Worm (Caenorhabditis elegans) whole organism, young adult: ENCODE measurements around the gene ntl-9.

Experiments used
- B0019.2 ChIP-seq: fragments of 200-800 bp; sonication (Bioruptor generic); conservative IDR thresholded peaks from 2 replicates; pipeline ENCODE4 v1.3.6; 2022; ENCODE audit warnings: missing genetic modification reagents, missing genetic modification characterization, missing compliant biosample characterization
- C17E4.6 ChIP-seq: fragments of 200-800 bp; sonication (Bioruptor generic); IDR thresholded peaks from 2 replicates; pipeline ENCODE4 v1.3.6; 2022; ENCODE audit warnings: missing genetic modification reagents, missing genetic modification characterization, missing compliant biosample characterization
- D2030.7 ChIP-seq: fragments of 200-800 bp; sonication (Bioruptor generic); IDR thresholded peaks from 2 replicates; pipeline ENCODE4 v1.3.6; 2022; ENCODE audit warnings: missing genetic modification reagents, missing genetic modification characterization, missing compliant biosample characterization
- F10E7.11 ChIP-seq: sonication (generic microtip); optimal IDR thresholded peaks from 2 replicates; lab custom pipeline; 2017; ENCODE audit warnings: mild to moderate bottlenecking, missing genetic modification characterization, moderate library complexity, missing compliant biosample characterization
- F33H1.4 ChIP-seq: fragments of 200-800 bp; sonication (Bioruptor generic); IDR thresholded peaks from 2 replicates; pipeline ENCODE4 v1.3.6; 2022; ENCODE audit warnings: missing genetic modification reagents, missing genetic modification characterization, missing compliant biosample characterization
- F37B4.10 ChIP-seq: fragments of 200-800 bp; sonication (Bioruptor generic); IDR thresholded peaks from 2 replicates; pipeline ENCODE4 v1.3.6; 2022; ENCODE audit warnings: missing genetic modification characterization, missing compliant biosample characterization
- F39B2.1 ChIP-seq: fragments of 200-800 bp; sonication (Bioruptor generic); IDR thresholded peaks from 2 replicates; pipeline ENCODE4 v1.3.6; 2022; ENCODE audit warnings: missing genetic modification reagents, missing genetic modification characterization, missing compliant biosample characterization
- F49E8.2 ChIP-seq: sonication (generic microtip); optimal IDR thresholded peaks from 3 replicates; lab custom pipeline; 2017; ENCODE audit warnings: missing genetic modification characterization, mild to moderate bottlenecking, missing compliant biosample characterization, antibody characterized with exemption, moderate library complexity; ENCODE audit not compliant: insufficient read depth
- F52B5.7 ChIP-seq: sonication (generic microtip); optimal IDR thresholded peaks from 2 replicates; lab custom pipeline; 2016; ENCODE audit warnings: mild to moderate bottlenecking, missing genetic modification characterization, missing compliant biosample characterization
- K12H6.12 ChIP-seq: fragments of 200-800 bp; sonication (Bioruptor generic); optimal IDR thresholded peaks from 2 replicates; lab custom pipeline; 2018; ENCODE audit warnings: mild to moderate bottlenecking, missing genetic modification characterization, missing compliant biosample characterization
- T26A5.8 ChIP-seq: sonication (generic microtip); optimal IDR thresholded peaks from 2 replicates; lab custom pipeline; 2016; ENCODE audit warnings: missing genetic modification characterization, missing compliant biosample characterization
- ZK185.1 ChIP-seq: sonication (generic microtip); optimal IDR thresholded peaks from 2 replicates; lab custom pipeline; 2016; ENCODE audit warnings: mild to moderate bottlenecking, missing genetic modification characterization, missing compliant biosample characterization; ENCODE audit not compliant: poor library complexity, severe bottlenecking
- ama-1 ChIP-seq, 3 experiments: fragments of 150-350 bp in 1 of 3; sonication (generic microtip) in 2 of 3; optimal IDR thresholded peaks; 2 replicates each; lab custom pipeline; 2014 to 2018; ENCODE audit warnings: missing biosample characterization in 2 of 3, missing genetic modification characterization in 2 of 3, missing genetic modification reagents in 2 of 3
- athp-1 ChIP-seq: sonication (generic microtip); optimal IDR thresholded peaks from 2 replicates; lab custom pipeline; 2017; ENCODE audit warnings: mild to moderate bottlenecking, missing genetic modification characterization, missing compliant biosample characterization
- attf-6 ChIP-seq: fragments of 200-800 bp; sonication (Bioruptor generic); IDR thresholded peaks from 2 replicates; pipeline ENCODE4 v1.3.6; 2022; ENCODE audit warnings: missing genetic modification reagents, missing genetic modification characterization, missing compliant biosample characterization
- cebp-1 ChIP-seq, 2 experiments: fragments of 200-800 bp in 1 of 2; sonication (Bioruptor generic) in 1 of 2; sonication (generic microtip) in 1 of 2; IDR thresholded peaks in 1 of 2; optimal IDR thresholded peaks in 1 of 2; 2 replicates each; pipeline versions ENCODE4 v1.3.6 to Lab custom; 2017 to 2022; ENCODE audit warnings: missing compliant biosample characterization in 2 of 2, missing genetic modification characterization in 2 of 2, mild to moderate bottlenecking in 1 of 2, missing genetic modification reagents in 1 of 2, moderate library complexity in 1 of 2
- ceh-100 ChIP-seq: fragments of 200-800 bp; sonication (Bioruptor generic); IDR thresholded peaks from 2 replicates; pipeline ENCODE4 v1.3.6; 2022; ENCODE audit warnings: missing genetic modification reagents, missing genetic modification characterization, missing compliant biosample characterization
- ceh-27 ChIP-seq: fragments of 200-800 bp; sonication (Bioruptor generic); optimal IDR thresholded peaks from 2 replicates; lab custom pipeline; 2018; ENCODE audit warnings: mild to moderate bottlenecking, missing genetic modification characterization, moderate library complexity, missing compliant biosample characterization
- chd-7 ChIP-seq: sonication (generic microtip); optimal IDR thresholded peaks from 2 replicates; lab custom pipeline; 2016; ENCODE audit warnings: mild to moderate bottlenecking, missing genetic modification characterization, moderate library complexity, missing compliant biosample characterization
- die-1 ChIP-seq: sonication (generic microtip); optimal IDR thresholded peaks from 2 replicates; lab custom pipeline; 2016; ENCODE audit warnings: missing genotype, mild to moderate bottlenecking, missing genetic modification characterization, missing compliant biosample characterization
- efl-1 ChIP-seq: fragments of 150-350 bp; optimal IDR thresholded peaks from 2 replicates; lab custom pipeline; 2014; ENCODE audit warnings: missing biosample characterization, missing genetic modification reagents, missing genetic modification characterization
- egl-44 ChIP-seq: fragments of 200-800 bp; sonication (Bioruptor generic); IDR thresholded peaks from 2 replicates; pipeline ENCODE4 v1.3.6; 2022; ENCODE audit warnings: missing genetic modification reagents, missing genetic modification characterization, missing compliant biosample characterization
- him-1 ChIP-seq: sonication (generic microtip); optimal IDR thresholded peaks from 2 replicates; lab custom pipeline; 2016; ENCODE audit warnings: missing genotype, missing genetic modification reagents, missing genetic modification characterization, missing compliant biosample characterization
- hlh-26 ChIP-seq: fragments of 200-800 bp; sonication (Bioruptor generic); conservative IDR thresholded peaks from 2 replicates; pipeline ENCODE4 v1.3.6; 2022; ENCODE audit warnings: missing genetic modification reagents, missing genetic modification characterization, missing compliant biosample characterization
- hmg-1.2 ChIP-seq: fragments of 200-800 bp; sonication (Bioruptor generic); IDR thresholded peaks from 2 replicates; pipeline ENCODE4 v1.3.6; 2022; ENCODE audit warnings: missing genetic modification reagents, missing genetic modification characterization, missing compliant biosample characterization
- hmg-20 ChIP-seq: fragments of 200-800 bp; sonication (Bioruptor generic); IDR thresholded peaks from 2 replicates; pipeline ENCODE4 v1.3.6; 2022; ENCODE audit warnings: missing genetic modification reagents, missing genetic modification characterization, missing compliant biosample characterization
- hsf-1 ChIP-seq: fragments of 200-800 bp; sonication (Bioruptor generic); IDR thresholded peaks from 2 replicates; pipeline ENCODE4 v1.3.6; 2022; ENCODE audit warnings: missing genetic modification reagents, missing genetic modification characterization, missing compliant biosample characterization
- let-526 ChIP-seq: fragments of 200-800 bp; sonication (Bioruptor generic); IDR thresholded peaks from 2 replicates; pipeline ENCODE4 v1.3.6; 2022; ENCODE audit warnings: missing genetic modification reagents, missing genetic modification characterization, missing compliant biosample characterization
- lin-26 ChIP-seq: fragments of 200-800 bp; sonication (Bioruptor generic); IDR thresholded peaks from 2 replicates; pipeline ENCODE4 v1.3.6; 2022; ENCODE audit warnings: missing genetic modification reagents, missing genetic modification characterization, missing compliant biosample characterization
- lin-54 ChIP-seq: fragments of 200-800 bp; sonication (Bioruptor generic); optimal IDR thresholded peaks from 2 replicates; lab custom pipeline; 2018; ENCODE audit warnings: mild to moderate bottlenecking, missing genetic modification characterization, missing compliant biosample characterization
- lsl-1 ChIP-seq: fragments of 200-800 bp; sonication (Bioruptor generic); optimal IDR thresholded peaks from 2 replicates; lab custom pipeline; 2018; ENCODE audit warnings: mild to moderate bottlenecking, missing genetic modification characterization, moderate library complexity, missing compliant biosample characterization
- madf-10 ChIP-seq: sonication (generic microtip); optimal IDR thresholded peaks from 2 replicates; lab custom pipeline; 2016; ENCODE audit warnings: mild to moderate bottlenecking, missing genetic modification characterization, missing compliant biosample characterization
- madf-3 ChIP-seq: fragments of 200-800 bp; sonication (Bioruptor generic); IDR thresholded peaks from 2 replicates; pipeline ENCODE4 v1.3.6; 2022; ENCODE audit warnings: missing genetic modification reagents, missing genetic modification characterization, missing compliant biosample characterization
- mcd-1 ChIP-seq: fragments of 200-800 bp; sonication (Bioruptor generic); IDR thresholded peaks from 2 replicates; pipeline ENCODE4 v1.3.6; 2022; ENCODE audit warnings: missing genetic modification reagents, missing genetic modification characterization, missing compliant biosample characterization
- nfyb-1 ChIP-seq: fragments of 200-800 bp; sonication (Bioruptor generic); IDR thresholded peaks from 2 replicates; pipeline ENCODE4 v1.3.6; 2022; ENCODE audit warnings: missing genetic modification reagents, missing genetic modification characterization, missing compliant biosample characterization
- nhr-80 ChIP-seq: sonication (generic microtip); optimal IDR thresholded peaks from 2 replicates; lab custom pipeline; 2016; ENCODE audit warnings: missing genetic modification characterization, missing compliant biosample characterization
- pha-4 ChIP-seq: fragments of 150-350 bp; sonication (generic microtip); optimal IDR thresholded peaks from 2 replicates; lab custom pipeline; 2014; ENCODE audit warnings: missing biosample characterization, missing genetic modification reagents, missing genetic modification characterization
- rcor-1 ChIP-seq: fragments of 200-800 bp; sonication (Bioruptor generic); IDR thresholded peaks from 2 replicates; pipeline ENCODE4 v1.3.6; 2022; ENCODE audit warnings: missing genetic modification reagents, missing genetic modification characterization, missing compliant biosample characterization
- snpc-1.3 ChIP-seq: sonication (generic microtip); optimal IDR thresholded peaks from 2 replicates; lab custom pipeline; 2017; ENCODE audit warnings: missing genetic modification characterization, mild to moderate bottlenecking, missing compliant biosample characterization, antibody characterized with exemption, moderate library complexity, missing genotype, missing genetic modification reagents; ENCODE audit not compliant: insufficient read depth
- snpc-4 ChIP-seq, 5 experiments: fragments of 150-350 bp in 1 of 5; sonication (generic microtip) in 4 of 5; optimal IDR thresholded peaks; 2 replicates each; lab custom pipeline; 2014 to 2018; ENCODE audit warnings: missing genetic modification characterization in 5 of 5, missing biosample characterization in 3 of 5, antibody characterized with exemption in 2 of 5, mild to moderate bottlenecking in 2 of 5, missing compliant biosample characterization in 2 of 5, missing genotype in 2 of 5, moderate library complexity in 2 of 5, missing genetic modification reagents in 1 of 5
- tbp1 ChIP-seq: fragments of 200-800 bp; sonication (Bioruptor generic); optimal IDR thresholded peaks from 2 replicates; lab custom pipeline; 2018; ENCODE audit warnings: mild to moderate bottlenecking, missing genetic modification characterization, missing compliant biosample characterization
- tlf-1 ChIP-seq: fragments of 200-800 bp; sonication (Bioruptor generic); optimal IDR thresholded peaks from 2 replicates; lab custom pipeline; 2018; ENCODE audit warnings: mild to moderate bottlenecking, missing genetic modification characterization, missing compliant biosample characterization
- zfh-2 ChIP-seq: fragments of 200-800 bp; sonication (Bioruptor generic); conservative IDR thresholded peaks from 2 replicates; pipeline ENCODE4 v1.3.6; 2022; ENCODE audit warnings: missing genetic modification reagents, missing genetic modification characterization, missing compliant biosample characterization
- ztf-18 ChIP-seq: sonication (generic microtip); optimal IDR thresholded peaks from 2 replicates; lab custom pipeline; 2016; ENCODE audit warnings: missing genotype, mild to moderate bottlenecking, missing genetic modification characterization, missing compliant biosample characterization
- ztf-28 ChIP-seq: fragments of 200-800 bp; sonication (Bioruptor generic); IDR thresholded peaks from 2 replicates; pipeline ENCODE4 v1.3.6; 2022; ENCODE audit warnings: missing genetic modification reagents, missing genetic modification characterization, missing compliant biosample characterization

Gene ntl-9

ce11 chrIII:4930154-4930679, 14.1 kb upstream of the ntl-9 start, which contains the start of gene set-2:
TSS of gene set-2 (minus strand) at chrIII:4930204.
- no peak for TF ChIP-seq F49E8.2 (tag; lab: Kevin White, UChicago)
- peak; percentile 75 for TF ChIP-seq lsl-1 (GFP tag; lab: Kevin White, UChicago)
- TF ChIP-seq C17E4.6 (GFP tag; lab: Robert Waterston, UW), result peak; percentile 59; the same call in 1 of the 2 replicates
- no peak for TF ChIP-seq T26A5.8
- TF ChIP-seq pha-4 (tag; lab: Kevin White, UChicago), result no peak
- peak; percentile 81 for TF ChIP-seq rcor-1 (GFP tag; lab: Robert Waterston, UW)
- peak; percentile 93 for TF ChIP-seq ZK185.1 (tag; lab: Kevin White, UChicago)
- peak; percentile 97 for TF ChIP-seq lin-54 (GFP tag; lab: Kevin White, UChicago)
- TF ChIP-seq hmg-20, result no peak
- peak; percentile 86 for TF ChIP-seq let-526 (GFP tag; lab: Robert Waterston, UW)
- peak; percentile 55 for TF ChIP-seq madf-10 (tag; lab: Kevin White, UChicago)
- TF ChIP-seq nhr-80, result peak; percentile 30
- TF ChIP-seq snpc-1.3 (tag; lab: Kevin White, UChicago), result peak; percentile 60
- TF ChIP-seq efl-1 (GFP tag; lab: Kevin White, UChicago), result peak; percentile 92
- TF ChIP-seq hlh-26 (GFP tag; lab: Robert Waterston, UW), result no peak
- TF ChIP-seq B0019.2 (GFP tag; lab: Robert Waterston, UW), result peak; percentile 72
- TF ChIP-seq ztf-18 (tag; lab: Kevin White, UChicago), result peak; percentile 74
- 0 out of 2 replicates have a peak, but pooled peaks have one; percentile 19 for TF ChIP-seq hsf-1 (GFP tag; lab: Robert Waterston, UW)
- no peak for TF ChIP-seq die-1 (tag; lab: Kevin White, UChicago)
- peak; percentile 38 for TF ChIP-seq F10E7.11 (tag; lab: Kevin White, UChicago)
- TF ChIP-seq zfh-2 (GFP tag; lab: Robert Waterston, UW), result 0 out of 2 replicates have a peak, but pooled peaks have one; percentile 30
- peak; percentile 3 for TF ChIP-seq him-1 (tag; lab: Kevin White, UChicago)
- TF ChIP-seq ceh-100 (GFP tag; lab: Robert Waterston, UW), result peak; percentile 50
- TF ChIP-seq madf-3 (GFP tag; lab: Robert Waterston, UW), result peak; percentile 89
- no peak for TF ChIP-seq F52B5.7 (tag; lab: Kevin White, UChicago)
- TF ChIP-seq ama-1 (optimal IDR thresholded peaks at IDR 0.05; lab: Kevin White, UChicago), result no peak
- no peak for TF ChIP-seq ama-1 (GFP tag; optimal IDR thresholded peaks at IDR 0.05; lab: Kevin White, UChicago)
- TF ChIP-seq K12H6.12 (tag; lab: Kevin White, UChicago), result peak; percentile 59
- TF ChIP-seq cebp-1 (GFP tag; IDR thresholded peaks at IDR 0.05; lab: Robert Waterston, UW), result no peak
- peak; percentile 67 for TF ChIP-seq cebp-1 (tag; optimal IDR thresholded peaks at IDR 0.05; lab: Kevin White, UChicago)
- no peak for TF ChIP-seq F37B4.10
- TF ChIP-seq chd-7 (tag; lab: Kevin White, UChicago), result peak; percentile 19
- peak; percentile 88 for TF ChIP-seq ceh-27 (GFP tag; lab: Kevin White, UChicago)
- TF ChIP-seq snpc-4 (GFP tag; optimal IDR thresholded peaks at IDR 0.05; lab: Kevin White, UChicago), result peak; percentile 16
- TF ChIP-seq snpc-4 (tag; optimal IDR thresholded peaks at IDR 0.05; lab: Kevin White, UChicago), result peak in 1 of 4 experiments; percentile 37
- TF ChIP-seq F39B2.1 (GFP tag; lab: Robert Waterston, UW), result peak; percentile 81; the same call in 1 of the 2 replicates
- TF ChIP-seq tbp1 (GFP tag; lab: Kevin White, UChicago), result peak; percentile 48
- peak; percentile 76 for TF ChIP-seq nfyb-1 (GFP tag; lab: Robert Waterston, UW)
- TF ChIP-seq attf-6 (GFP tag; lab: Robert Waterston, UW), result peak; percentile 29; the same call in 1 of the 2 replicates
- peak; percentile 69; the same call in 1 of the 2 replicates for TF ChIP-seq egl-44 (GFP tag; lab: Robert Waterston, UW)
- TF ChIP-seq ztf-28 (GFP tag; lab: Robert Waterston, UW), result peak; percentile 81; the same call in 1 of the 2 replicates
- TF ChIP-seq athp-1, result peak; percentile 75
- TF ChIP-seq D2030.7, result peak; percentile 80
- TF ChIP-seq hmg-1.2 (GFP tag; lab: Robert Waterston, UW), result peak; percentile 48
- TF ChIP-seq tlf-1 (GFP tag; lab: Kevin White, UChicago), result peak; percentile 77
- peak; percentile 76 for TF ChIP-seq F33H1.4 (GFP tag; lab: Robert Waterston, UW)
- TF ChIP-seq lin-26 (GFP tag; lab: Robert Waterston, UW), result 0 out of 2 replicates have a peak, but pooled peaks have one; percentile 39
- peak; percentile 83 for TF ChIP-seq mcd-1 (GFP tag; lab: Robert Waterston, UW)
